Worm (Caenorhabditis elegans): ENCODE results near the gene srh-219.

DNA sequence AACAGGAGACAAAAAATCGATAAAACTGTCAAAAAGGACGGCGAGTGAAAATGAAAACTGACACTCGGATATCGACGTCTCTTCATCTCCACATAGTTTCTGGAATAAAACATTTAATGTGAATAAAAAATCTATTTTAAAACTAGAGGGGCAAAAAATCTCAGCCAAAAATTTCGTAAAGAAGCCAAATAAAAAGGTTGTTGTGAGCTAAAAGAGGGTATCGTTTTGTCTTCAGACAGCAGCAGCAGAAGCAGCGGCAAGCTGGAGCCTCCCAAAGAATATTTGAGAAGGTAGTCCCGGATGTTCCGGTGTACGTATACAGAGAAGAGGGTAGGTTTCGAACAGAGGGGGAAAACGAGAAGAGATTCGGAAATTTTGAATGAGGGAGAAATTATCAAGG lies 26.7 kb downstream of the srh-219 start, which contains the start of gene lgc-31:
- TF ChIP-seq nfya-1 (tag; optimal IDR thresholded peaks at IDR 0.05; ENCODE audit: insufficient read depth) (no peak), ZK546.5 (tag; optimal IDR thresholded peaks at IDR 0.05) (no peak), fos-1 (tag; optimal IDR thresholded peaks at IDR 0.05) (no peak), lin-39 (tag; optimal IDR thresholded peaks at IDR 0.05) (no peak), egl-27 (tag; optimal IDR thresholded peaks at IDR 0.05) (no peak), nhr-77 (tag; optimal IDR thresholded peaks at IDR 0.05) (no peak)

All from whole organism, L3 larva.